Worm (Caenorhabditis elegans) whole organism, dauer: ENCODE results near the gene Y37E11AM.4.

ENCODE experiments used
- unc-62 ChIP-seq: sonication (generic microtip); optimal IDR thresholded peaks from 2 replicates; lab custom pipeline; 2017; ENCODE audit warnings: missing biosample characterization, missing genetic modification reagents, missing genetic modification characterization

The Y37E11AM.4 gene

DNA sequence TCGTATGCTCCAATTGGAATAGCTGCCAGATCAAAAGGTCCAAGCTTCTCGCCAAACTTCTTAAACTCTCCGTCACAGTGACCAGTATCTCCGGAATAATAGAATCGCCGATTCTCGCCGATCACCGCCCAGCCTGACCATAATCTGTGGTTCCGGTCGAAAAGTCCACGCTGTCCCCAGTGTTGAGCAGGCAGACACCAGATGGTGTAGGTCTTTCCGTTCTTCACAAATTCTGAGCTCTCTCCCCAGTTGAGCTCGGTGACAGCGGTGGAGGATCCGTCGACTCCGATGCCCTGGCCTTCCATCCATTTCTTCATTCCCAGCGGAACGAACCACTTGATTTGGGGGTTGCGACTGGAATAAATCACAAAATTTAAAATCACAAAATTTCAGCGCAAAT lies 13.7 kb upstream of the Y37E11AM.4 start:
- no peak for TF ChIP-seq unc-62

DNA sequence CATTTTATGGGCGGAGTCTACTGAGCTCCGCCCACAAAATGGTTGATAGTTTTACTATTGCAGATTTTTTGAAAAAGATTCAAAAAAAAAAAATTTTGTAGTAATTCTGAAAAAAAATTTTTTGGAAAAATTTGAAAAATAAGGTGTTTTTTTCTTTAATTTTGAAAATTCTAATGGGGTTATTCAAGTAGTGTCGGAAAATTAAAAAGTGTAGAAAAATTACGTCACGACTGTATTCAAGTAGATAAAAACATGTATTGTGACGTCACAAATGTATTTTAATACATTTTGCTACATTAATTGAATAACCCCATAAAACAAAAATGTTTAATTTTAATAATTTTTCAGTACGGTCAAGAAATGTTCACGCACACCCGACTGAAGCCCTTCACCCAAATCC lies 10.7 kb upstream of the Y37E11AM.4 start:
- no peak for TF ChIP-seq unc-62

DNA sequence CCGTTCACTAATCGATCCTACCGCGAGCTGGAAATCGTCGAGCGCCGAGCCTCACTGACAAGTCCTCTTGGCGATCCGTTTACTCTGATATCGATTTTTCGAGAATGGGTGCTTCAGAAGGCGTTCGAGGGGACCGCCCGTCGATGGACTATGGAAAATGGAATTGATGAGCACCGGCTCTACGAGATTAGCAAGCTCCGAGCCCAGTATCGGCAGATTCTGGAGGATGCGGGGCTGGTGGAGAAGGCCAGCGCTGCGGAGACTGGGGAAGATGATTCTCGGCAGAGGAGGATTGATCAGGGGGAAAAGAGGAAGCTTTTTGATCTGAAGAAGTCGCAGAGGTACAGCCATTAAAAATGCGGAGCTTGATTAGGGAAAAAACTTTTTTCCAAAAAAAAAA lies 8.8 kb upstream of the Y37E11AM.4 start:
- no peak for TF ChIP-seq unc-62

DNA sequence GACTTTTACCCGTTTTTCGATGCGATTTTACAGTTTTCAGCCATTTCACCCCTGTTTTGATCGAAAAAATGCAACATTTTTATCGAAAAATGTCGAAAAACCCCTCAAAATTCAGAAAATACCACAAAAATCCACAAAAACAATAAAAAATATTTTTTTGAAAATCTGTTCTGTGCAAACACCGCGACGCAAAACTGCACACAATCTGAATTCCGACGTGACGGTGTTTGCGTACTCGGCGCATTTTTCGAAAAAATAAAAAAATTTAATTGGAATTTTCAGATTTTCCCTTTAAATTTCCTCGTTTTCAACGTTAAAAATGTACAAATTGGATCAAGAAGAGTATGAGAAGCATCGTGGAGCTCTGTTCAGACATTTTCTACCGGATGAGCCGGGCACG lies 3.3 kb upstream of the Y37E11AM.4 start, which contains the start of gene smgl-2:
smgl-2 (plus strand) TSS at position 320 of the 400 bp plus-strand sequence.
- no peak for TF ChIP-seq unc-62

DNA sequence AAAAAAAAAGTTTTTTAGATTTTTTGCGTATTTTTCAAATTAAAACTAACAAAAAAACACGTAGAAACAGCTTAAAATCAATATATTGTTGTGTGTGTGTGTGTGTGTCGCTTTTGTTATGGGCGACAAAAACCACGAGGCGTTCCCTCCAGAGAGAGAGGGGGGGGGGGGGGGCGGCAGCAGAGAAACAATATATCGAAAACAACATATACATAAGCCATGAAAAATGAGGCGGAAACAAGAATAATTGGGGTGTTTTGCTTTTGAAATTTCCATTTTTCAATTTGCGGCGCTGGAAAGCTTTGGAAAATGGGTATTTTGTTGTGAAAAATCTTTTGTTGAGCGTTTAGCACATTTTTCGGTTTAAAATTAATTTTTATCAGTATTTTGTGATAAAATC lies 2.8 kb upstream of the Y37E11AM.4 start, which contains the start of gene Y37E11AM.2:
Y37E11AM.2 (minus strand) TSS at position 101 of the 400 bp plus-strand sequence.
- TF ChIP-seq unc-62: no peak

DNA sequence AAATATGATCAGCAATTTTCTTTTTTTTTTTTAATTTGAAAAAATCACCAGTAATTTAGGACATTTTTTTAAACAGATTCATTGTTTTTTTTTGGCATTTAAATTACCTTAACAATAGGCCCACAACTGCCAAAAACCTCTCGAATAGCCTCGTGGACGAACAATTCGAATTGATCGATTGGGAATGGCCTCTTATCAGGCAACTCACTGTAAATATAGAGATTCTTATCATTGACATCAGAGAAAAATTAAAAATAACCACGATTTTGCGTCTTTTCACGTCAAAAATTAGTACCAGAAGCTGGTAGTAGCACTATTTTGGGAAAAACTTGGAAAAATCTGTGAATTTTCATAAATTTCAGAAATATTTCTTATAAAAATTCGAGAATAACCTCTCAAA lies 617 bp downstream of the Y37E11AM.4 start:
- no peak for TF ChIP-seq unc-62

DNA sequence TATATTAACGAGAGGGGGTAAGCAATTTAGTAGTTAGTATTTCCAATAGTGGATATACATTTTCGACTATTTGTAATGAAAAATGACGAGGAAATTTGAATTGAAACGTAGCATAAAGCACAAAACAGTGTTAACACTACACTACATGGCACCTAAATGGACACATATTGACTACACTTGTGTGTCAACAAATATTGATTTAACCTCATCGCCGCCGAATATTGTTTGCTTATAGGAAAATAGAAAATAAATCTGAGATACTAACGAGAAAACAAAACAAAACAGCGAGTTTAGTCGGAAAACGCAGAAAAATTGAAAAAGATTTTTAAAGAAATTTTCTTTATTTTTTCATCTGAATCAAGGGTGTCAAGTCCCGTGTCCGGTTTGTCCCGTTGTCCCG lies 1.9 kb downstream of the Y37E11AM.4 start:
- no peak for TF ChIP-seq unc-62

DNA sequence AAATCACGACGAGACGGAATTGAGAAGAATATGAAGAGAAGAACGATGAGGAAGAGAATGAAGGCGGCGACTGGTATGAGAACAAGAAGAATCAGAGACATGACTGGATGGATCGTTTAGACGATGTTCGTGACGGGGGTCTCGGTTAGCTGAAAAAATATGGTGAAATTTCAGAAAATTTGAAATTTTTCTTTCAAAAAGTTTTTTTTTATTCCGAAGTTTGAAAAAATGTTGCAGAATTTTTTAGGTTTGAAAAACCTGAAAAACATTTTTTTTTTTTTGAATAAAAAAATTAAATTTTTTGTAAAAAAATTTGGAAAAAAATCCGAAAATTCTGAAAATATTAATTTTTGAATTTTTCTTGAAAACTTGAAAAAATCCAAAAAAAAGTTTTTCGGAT lies 3.5 kb downstream of the Y37E11AM.4 start, which contains the start of gene Y37E11AM.3:
Y37E11AM.3 (minus strand) TSS at position 101 of the 400 bp plus-strand sequence.
- TF ChIP-seq unc-62: no peak

DNA sequence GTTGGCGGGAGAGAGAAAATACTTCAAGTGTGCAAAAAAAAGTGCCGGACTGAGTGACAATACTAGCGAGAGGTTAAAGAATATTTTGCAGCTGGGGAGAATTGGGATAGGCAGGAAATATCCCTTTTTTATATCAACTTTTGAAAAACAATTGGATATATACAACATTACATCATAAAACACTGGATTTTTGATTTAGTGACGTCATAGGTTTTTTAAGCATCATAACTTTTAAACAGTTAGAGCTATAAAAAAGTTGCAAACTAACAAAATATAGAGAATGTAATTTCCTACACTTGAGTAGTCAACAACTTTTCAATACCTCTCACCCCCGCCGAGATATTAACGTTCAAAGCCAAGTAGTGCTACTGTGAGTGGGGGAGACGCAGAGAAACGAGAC lies 11.9 kb downstream of the Y37E11AM.4 start:
- TF ChIP-seq unc-62: no peak

DNA sequence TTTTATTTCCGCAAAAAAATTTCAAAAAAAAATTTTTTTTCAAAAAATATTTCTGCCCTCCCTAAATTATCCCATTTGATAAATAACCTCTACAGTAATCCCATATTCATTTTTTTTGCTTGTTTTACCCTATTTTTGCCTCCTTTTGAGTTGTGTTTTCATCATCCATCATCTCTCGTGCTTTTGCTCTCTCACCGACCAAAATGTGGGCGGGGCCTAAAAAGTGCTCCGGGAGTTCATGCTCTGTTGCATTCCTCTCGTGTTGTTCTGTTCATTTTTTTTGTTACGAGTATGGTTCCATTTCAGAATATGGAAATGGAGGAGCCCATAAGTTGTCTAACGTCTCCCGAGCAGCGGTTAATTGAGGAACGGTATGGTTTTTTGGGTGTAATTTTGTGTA lies 13.4 kb downstream of the Y37E11AM.4 start, which contains the start of gene Y37E11AL.1:
Y37E11AL.1 (plus strand) TSS at position 301 of the 400 bp plus-strand sequence.
- no peak for TF ChIP-seq unc-62

DNA sequence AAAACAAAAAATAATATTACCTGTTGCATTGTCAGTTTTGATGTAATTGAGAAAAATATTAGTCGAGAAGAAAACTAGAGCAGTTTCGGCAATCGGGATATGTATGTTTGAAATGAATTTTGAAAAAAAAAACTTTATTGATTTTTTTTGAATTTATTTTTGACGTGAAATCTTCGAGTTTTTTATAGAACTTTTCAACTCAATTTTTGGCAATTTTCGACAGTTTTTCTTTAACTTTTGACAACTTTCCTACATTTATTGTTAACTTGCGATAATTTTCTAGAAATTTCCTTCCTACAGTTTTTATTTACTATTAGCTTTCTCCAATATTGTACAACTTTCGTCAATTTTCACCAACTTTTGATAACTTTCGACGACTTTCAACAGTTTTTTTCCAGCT lies 20.7 kb downstream of the Y37E11AM.4 start, which contains the start of gene Y37E11AL.12:
Y37E11AL.12 (minus strand) TSS at position 101 of the 400 bp plus-strand sequence.
- no peak for TF ChIP-seq unc-62

DNA sequence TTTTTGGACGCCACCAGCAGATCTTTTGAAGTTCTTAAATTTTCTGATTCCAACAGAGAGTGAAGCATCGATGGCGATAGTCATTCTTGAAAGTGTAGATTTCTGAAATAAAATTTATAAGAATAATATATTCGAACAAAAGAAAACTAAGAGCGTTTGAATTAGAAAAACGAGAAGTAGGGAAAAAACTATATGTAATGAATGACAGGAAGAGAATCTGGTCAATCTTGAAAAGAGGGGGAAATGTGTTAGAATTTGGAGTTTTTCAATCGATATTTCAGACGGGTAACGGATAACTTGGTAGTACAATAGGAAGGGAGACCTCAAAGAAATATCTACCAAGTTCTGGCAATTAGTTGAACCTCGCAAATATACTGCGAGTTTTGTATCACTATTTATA lies 22.0 kb downstream of the Y37E11AM.4 start, which contains the start of gene Y37E11AL.9:
Y37E11AL.9 (minus strand) TSS at position 101 of the 400 bp plus-strand sequence.
- TF ChIP-seq unc-62: no peak

DNA sequence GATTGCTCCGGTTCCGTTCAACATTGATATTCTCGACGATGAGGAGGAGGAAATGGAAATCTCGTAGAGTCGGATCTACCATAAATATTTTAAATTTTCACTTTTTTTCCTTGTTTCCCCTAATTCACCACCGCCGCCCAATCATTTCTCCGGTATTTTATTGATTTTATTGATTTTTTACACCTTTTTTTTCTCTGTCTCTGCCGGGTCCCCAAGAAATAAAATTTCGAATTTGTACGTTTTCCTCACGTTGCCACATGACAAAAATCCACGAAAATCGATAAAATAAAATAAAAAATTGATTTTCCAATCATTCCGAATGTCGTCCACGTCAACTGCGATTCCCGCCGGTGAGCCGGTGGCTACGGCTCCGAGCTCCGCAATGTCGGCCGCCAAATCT lies 24.4 kb downstream of the Y37E11AM.4 start, which contains the start of gene Y37E11AL.2:
Y37E11AL.2 (plus strand) TSS at position 301 of the 400 bp plus-strand sequence.
- no peak for TF ChIP-seq unc-62

DNA sequence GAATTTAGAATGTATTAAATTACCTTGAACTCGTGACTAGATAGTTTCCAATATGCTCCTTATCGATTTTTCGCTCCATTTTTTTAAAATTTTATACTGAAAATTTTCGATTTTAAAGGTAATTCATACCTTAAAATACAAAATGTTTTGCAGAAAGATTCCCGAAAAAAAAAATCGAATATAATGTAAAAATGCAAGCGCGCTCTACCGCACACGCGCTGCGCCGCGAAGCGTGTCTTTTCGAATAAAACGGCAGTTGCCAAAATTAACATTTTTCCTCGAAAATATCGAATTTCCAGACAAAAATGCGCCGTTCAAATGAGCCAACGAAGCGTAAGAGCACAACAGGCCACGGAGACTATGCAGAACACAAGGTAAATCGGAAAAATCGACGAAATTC lies 28.0 kb downstream of the Y37E11AM.4 start, which contains the start of the genes taf-6.2 and Y37E11AL.3:
taf-6.2 (minus strand) TSS at position 96 of the 400 bp plus-strand sequence.
Y37E11AL.3 (plus strand) TSS at position 298 of the 400 bp plus-strand sequence.
- TF ChIP-seq unc-62: no peak

DNA sequence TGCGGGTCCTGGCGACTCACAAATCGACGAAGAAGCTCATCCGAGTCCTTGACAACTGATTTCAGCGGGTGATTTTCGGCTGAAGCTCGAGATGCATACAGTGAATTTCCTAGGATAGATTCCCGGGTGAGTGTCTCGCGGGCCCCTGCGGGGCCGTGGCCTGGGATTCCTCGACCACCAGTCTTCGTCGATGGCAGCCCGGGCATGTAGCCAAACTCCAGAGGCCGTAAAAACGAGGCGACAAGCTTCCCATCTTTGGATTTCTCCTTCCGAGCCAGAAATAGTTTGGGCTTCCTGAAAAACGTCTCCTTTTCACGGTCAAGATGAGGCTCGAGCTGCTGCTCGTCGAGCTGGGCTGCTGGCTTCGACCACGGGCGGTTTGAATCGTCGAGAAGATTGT lies 34.5 kb downstream of the Y37E11AM.4 start:
- no peak for TF ChIP-seq unc-62

DNA sequence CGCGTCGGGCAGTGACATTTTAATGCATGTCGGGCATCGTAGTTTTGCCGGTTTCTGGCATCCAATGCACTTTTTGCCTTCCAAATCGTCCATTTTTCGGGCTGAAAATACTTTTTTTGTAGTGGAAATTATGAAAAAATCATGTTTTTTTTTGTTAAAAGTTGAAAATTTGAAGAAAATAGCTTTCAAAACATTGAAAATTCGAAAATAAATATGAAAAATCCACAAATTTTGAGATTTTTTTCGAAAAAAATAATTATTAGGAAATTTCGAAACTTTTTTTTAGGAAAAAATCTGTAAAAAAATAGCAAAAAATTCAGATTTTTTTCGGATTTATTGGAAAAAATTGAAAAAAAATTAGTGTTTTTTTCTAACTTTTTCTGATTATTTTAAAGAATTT lies 35.8 kb downstream of the Y37E11AM.4 start, which contains the start of gene map-1:
map-1 (minus strand) TSS at position 101 of the 400 bp plus-strand sequence.
- TF ChIP-seq unc-62: no peak

DNA sequence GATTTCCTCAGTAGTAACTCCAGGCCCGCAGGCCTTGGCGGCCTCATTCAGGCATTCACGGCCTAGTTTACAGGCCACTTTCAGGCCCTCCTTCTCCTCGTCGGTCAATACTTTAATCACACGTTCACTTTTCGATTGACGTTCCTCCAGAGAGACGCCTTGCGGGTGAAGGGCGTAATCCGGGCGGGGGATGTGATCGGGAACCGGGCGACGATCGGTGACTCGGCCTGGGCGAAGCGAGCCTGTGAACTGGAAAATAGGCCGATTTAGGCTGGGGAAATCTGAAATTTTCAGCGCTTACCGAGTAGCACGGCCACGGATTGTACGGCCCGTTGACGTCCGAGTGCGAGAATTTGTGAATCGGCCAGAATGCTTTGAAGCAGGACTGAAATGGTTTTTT lies 36.3 kb downstream of the Y37E11AM.4 start:
- TF ChIP-seq unc-62: no peak

DNA sequence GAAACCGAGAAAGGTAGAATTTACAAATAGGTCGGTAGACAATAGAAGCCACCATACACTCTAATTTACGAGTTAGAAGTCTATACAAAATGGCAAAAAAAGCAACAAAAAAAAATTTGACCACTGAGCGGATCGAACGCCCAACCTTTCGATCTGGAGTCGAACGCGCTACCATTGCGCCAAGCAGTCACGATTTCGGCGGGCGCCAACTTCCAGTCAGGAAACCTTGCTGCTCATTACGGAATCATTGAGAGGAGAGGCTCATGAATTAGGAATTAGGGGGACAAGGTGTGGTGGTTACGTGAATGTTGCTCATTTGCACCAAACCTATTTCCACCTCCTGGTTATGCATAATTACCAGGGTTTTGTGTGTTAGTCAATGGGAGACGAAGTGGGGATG lies 40.8 kb downstream of the Y37E11AM.4 start:
- no peak for TF ChIP-seq unc-62

DNA sequence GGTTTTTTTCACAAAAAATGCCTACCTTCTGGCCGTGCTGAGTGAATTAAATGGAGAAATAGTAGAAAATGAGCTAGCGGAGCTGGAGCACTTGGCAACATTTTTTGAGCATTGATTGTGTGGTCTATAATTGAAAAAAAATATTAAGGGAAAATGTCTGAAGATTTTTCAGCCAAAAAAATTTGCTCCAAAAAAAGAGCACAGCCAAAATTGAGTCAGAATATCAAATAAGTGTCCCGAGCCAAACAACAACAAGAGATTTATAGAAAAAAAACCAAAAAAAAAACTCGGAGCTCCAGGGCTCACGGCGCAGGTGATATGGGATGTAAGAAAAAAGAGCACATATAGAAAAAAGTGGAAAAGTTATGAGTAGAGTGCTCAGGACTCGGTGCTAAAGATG lies 54.0 kb downstream of the Y37E11AM.4 start, which contains the start of gene fmil-1:
fmil-1 (minus strand) TSS at position 101 of the 400 bp plus-strand sequence.
- TF ChIP-seq unc-62: no peak
